Worm (Caenorhabditis elegans): Measurements from ENCODE around the gene apc-17.
"Not testable (repeated sequence)": the region's sequence is repeated elsewhere in the genome, so short reads cannot be mapped to it uniquely, and the experiment has no call there.

The apc-17 gene

DNA sequence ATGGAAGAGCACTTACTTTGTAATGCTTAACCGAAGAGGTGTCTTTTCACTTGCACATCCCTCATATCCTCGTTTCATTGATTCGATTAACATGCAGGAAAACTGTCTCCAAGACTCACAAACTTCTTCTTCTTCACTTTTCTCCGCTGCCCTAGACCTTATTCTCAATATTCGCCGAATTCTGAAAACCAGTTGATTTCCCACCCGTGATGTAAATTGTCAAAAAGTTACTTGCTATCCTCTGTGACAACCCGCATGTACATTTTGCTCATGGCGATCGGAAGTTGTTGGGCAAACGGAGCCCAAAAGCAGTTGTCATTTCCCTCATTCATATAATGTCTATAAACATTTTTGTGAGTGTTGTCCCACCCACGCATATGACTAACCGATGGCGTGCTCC is 2.5 kb downstream of the apc-17 start:
- TF ChIP-seq fos-1 (tag; optimal IDR thresholded peaks at IDR 0.05) (no peak), unc-62 (GFP tag; optimal IDR thresholded peaks at IDR 0.05 in 1 of 2) (peak in 1 of 2 experiments; percentile 97), unc-62 (tag; optimal IDR thresholded peaks at IDR 0.05) (no peak)

DNA sequence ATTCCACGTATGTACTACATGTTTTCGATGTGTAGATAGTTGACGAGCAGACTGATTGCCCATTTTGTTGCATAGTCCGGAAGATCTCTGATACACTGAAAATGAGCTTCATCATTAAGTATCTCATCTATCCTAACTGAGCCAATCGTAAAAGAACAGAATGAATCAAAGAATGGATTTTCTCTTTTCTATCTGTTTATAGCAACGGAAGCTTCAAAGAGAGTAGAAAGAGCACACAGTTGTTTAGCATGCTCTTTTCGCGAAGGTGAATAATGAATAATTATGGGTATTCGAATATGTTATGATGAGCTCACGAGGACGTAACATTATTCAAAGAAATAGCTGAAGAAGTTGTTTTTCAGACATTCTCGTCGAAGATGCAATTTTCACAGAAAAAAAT is 3.2 kb downstream of the apc-17 start, which contains the start of gene glb-4:
Gene glb-4, minus strand, starts transcription at position 101 of the 400 bp plus-strand sequence.
- TF ChIP-seq skn-1 (tag; optimal IDR thresholded peaks at IDR 0.05) (no peak), Y5F2A.4 (GFP tag; optimal IDR thresholded peaks at IDR 0.05) (no peak), dmd-6 (GFP tag; IDR thresholded peaks at IDR 0.05) (no peak), nhr-25 (tag; optimal IDR thresholded peaks at IDR 0.05; ENCODE audit: borderline replicate concordance, insufficient read depth) (no peak), rbr-2 (tag; optimal IDR thresholded peaks at IDR 0.05) (no peak), attf-4 (tag; optimal IDR thresholded peaks at IDR 0.05) (no peak), mes-2 (tag; optimal IDR thresholded peaks at IDR 0.05; ENCODE audit: poor library complexity, severe bottlenecking) (no peak), T26A8.4 (GFP tag; IDR thresholded peaks at IDR 0.05) (no peak), madf-5 (GFP tag; IDR thresholded peaks at IDR 0.05) (no peak), dpl-1 (GFP tag; optimal IDR thresholded peaks at IDR 0.05) (no peak), cey-2 (tag; optimal IDR thresholded peaks at IDR 0.05; ENCODE audit: borderline replicate concordance, insufficient read depth) (no peak), lin-13 (GFP tag; optimal IDR thresholded peaks at IDR 0.05) (no peak), ama-1 (optimal IDR thresholded peaks at IDR 0.05) (no peak)

DNA sequence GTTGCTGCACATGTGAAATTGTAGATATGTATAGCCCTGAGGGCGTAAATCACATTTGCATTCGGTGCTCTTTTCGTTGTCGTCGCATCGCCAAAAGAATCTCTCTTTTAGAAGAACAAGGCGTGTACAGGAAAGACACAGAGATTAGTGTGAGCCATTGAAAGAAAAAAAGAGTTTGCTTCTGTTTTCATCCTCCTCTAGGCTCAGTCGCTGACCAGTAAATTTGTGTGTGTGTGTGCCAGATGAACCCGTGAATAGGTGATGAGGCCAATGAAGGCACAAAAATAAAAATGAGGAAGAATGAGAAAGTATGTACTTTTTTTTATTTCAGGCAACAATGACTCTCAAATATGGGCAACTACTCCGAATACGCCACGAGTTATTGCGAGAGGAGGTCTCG is 4.5 kb downstream of the apc-17 start, which contains the start of gene mat-2:
Gene mat-2, plus strand, starts transcription at position 301 of the 400 bp plus-strand sequence.
- TF ChIP-seq hif-1 (tag; optimal IDR thresholded peaks at IDR 0.05): no peak
- TF ChIP-seq aha-1 (tag): peak; percentile 5

DNA sequence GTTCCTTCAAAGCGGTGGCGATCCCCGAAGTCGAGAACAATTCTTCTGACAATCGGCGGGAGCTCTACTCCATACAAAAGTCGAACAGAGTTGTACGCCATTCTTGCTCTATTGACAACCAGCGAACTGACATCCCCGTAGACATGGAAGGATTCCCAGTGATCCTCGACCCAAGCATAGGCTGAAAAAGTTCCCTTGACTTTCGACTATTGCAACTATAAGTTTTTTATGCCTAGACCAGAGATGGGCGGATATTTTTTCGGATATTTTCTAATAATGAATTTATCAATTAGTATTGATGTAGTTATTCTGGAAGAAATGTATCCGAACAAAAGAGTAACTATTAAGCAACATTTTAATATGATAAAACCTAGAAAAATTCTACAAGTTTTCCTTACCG is 13.9 kb downstream of the apc-17 start, which contains the start of gene W10C6.2:
Gene W10C6.2, minus strand, starts transcription at position 101 of the 400 bp plus-strand sequence.
- TF ChIP-seq zip-2 (tag; optimal IDR thresholded peaks at IDR 0.05); mes-2 (tag; optimal IDR thresholded peaks at IDR 0.05; ENCODE audit: poor library complexity, severe bottlenecking); F49E8.2 (tag; optimal IDR thresholded peaks at IDR 0.05; ENCODE audit: borderline replicate concordance): not testable (repeated sequence)

DNA sequence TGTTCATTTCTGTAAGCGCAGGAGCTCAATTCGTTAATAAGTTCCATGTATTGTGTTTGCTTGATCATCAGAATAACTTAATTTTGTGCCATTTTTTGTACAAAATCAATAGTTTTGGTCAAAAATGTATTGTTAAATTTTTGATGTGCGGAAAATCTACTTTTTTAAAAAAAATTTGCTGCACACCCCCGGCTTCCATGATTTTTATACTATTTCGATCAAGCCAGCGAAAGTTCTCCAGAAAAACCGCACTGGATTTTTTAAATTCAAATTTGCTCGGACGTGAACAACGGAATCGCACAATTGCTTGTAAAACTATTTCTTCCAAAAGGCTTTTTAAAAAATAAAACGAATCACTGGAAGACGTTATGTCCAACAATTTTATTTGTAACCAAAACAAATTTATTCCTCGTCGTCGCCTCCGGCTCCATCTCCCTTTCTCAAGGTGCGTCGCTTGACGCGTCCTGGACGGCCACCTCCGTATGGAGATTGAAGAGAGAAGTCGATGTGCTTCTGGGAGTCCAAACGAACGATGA is 17.2 kb downstream of the apc-17 start:
- TF ChIP-seq aha-1 (tag) (peak; percentile 13), aly-2 (tag; optimal IDR thresholded peaks at IDR 0.05) (peak; percentile 45), F49E8.2 (tag; optimal IDR thresholded peaks at IDR 0.05; ENCODE audit: borderline replicate concordance) (peak; percentile 62), egl-27 (tag; optimal IDR thresholded peaks at IDR 0.05) (no peak), snpc-1.2 (GFP tag; IDR thresholded peaks at IDR 0.05) (peak; percentile 39; the same call in 1 of the 2 replicates), lim-7 (GFP tag; IDR thresholded peaks at IDR 0.05) (0 out of 2 replicates have a peak, but pooled peaks have one; percentile 27), ces-1 (GFP tag; optimal IDR thresholded peaks at IDR 0.05) (no peak), lin-38 (GFP tag; IDR thresholded peaks at IDR 0.05) (peak; percentile 59; the same call in 1 of the 2 replicates), unc-39 (tag; optimal IDR thresholded peaks at IDR 0.05) (no peak), ceh-82 (tag; optimal IDR thresholded peaks at IDR 0.05) (no peak), arid-1 (GFP tag; conservative IDR thresholded peaks at IDR 0.05) (peak; percentile 17; the same call in 1 of the 2 replicates), pha-4 (GFP tag; IDR thresholded peaks at IDR 0.05) (0 out of 2 replicates have a peak, but pooled peaks have one; percentile 20), pha-4 (tag; optimal IDR thresholded peaks at IDR 0.05) (no peak), Y48G9A.11 (GFP tag; IDR thresholded peaks at IDR 0.05) (0 out of 2 replicates have a peak, but pooled peaks have one; percentile 34), vab-7 (GFP tag; IDR thresholded peaks at IDR 0.05) (0 out of 2 replicates have a peak, but pooled peaks have one; percentile 30), lin-1 (GFP tag; IDR thresholded peaks at IDR 0.05) (peak; percentile 9; the same call in 1 of the 2 replicates), skn-1 (tag; optimal IDR thresholded peaks at IDR 0.05) (no peak)

Data from whole organism, L4 larva.